Fruit fly (Drosophila melanogaster) whole organism, wandering third instar larva: Measurements from ENCODE around the gene Sh.

Source experiments
- Abd-B ChIP-seq: fragments of >200 bp; optimal IDR thresholded peaks from 2 replicates; lab custom pipeline; 2017; ENCODE audit warnings: missing biosample characterization, missing genetic modification characterization
- CG32264 ChIP-seq: fragments of 200-800 bp; sonication (Bioruptor generic); optimal IDR thresholded peaks from 2 replicates; lab custom pipeline; 2016; ENCODE audit warnings: missing biosample characterization, missing genetic modification characterization
- CrebA ChIP-seq: fragments of 200-800 bp; sonication (Bioruptor generic); optimal IDR thresholded peaks from 2 replicates; lab custom pipeline; 2016; ENCODE audit warnings: missing biosample characterization, mild to moderate bottlenecking, missing genetic modification characterization, borderline replicate concordance
- Dfd ChIP-seq: fragments of >200 bp; optimal IDR thresholded peaks from 2 replicates; lab custom pipeline; 2017; ENCODE audit warnings: missing biosample characterization, missing genetic modification characterization
- GATAd ChIP-seq: sonication (Bioruptor generic); optimal IDR thresholded peaks from 2 replicates; lab custom pipeline; 2016; ENCODE audit warnings: missing biosample characterization, missing genetic modification characterization
- HLH106 ChIP-seq: fragments of 200-800 bp; optimal IDR thresholded peaks from 3 replicates; lab custom pipeline; 2019; ENCODE audit warnings: missing biosample characterization, mild to moderate bottlenecking, missing genetic modification characterization, moderate library complexity
- Hr78 ChIP-seq: fragments of >200 bp; optimal IDR thresholded peaks from 2 replicates; lab custom pipeline; 2017; ENCODE audit warnings: missing biosample characterization, missing genetic modification characterization
- Hr83 ChIP-seq: fragments of 200-300 bp; sonication (Bioruptor generic); optimal IDR thresholded peaks from 2 replicates; lab custom pipeline; 2016; ENCODE audit warnings: missing biosample characterization, mild to moderate bottlenecking, missing genetic modification characterization, moderate library complexity; ENCODE audit not compliant: poor library complexity, severe bottlenecking
- Myc ChIP-seq: fragments of >200 bp; optimal IDR thresholded peaks from 2 replicates; lab custom pipeline; 2017
- N ChIP-seq: fragments of >200 bp; optimal IDR thresholded peaks from 2 replicates; lab custom pipeline; 2018; ENCODE audit warnings: missing biosample characterization, missing external identifiers, missing genetic modification characterization
- OdsH ChIP-seq: fragments of 200-800 bp; sonication (Bioruptor generic); optimal IDR thresholded peaks from 2 replicates; lab custom pipeline; 2016; ENCODE audit warnings: missing biosample characterization, mild to moderate bottlenecking, missing genetic modification characterization
- Rel ChIP-seq, 2 experiments: fragments of 200-800 bp; sonication (Bioruptor generic) in 1 of 2; optimal IDR thresholded peaks; 2 replicates in 1 of 2; 3 replicates in 1 of 2; lab custom pipeline; 2016 to 2019; ENCODE audit warnings: mild to moderate bottlenecking in 2 of 2, missing biosample characterization in 2 of 2, missing genetic modification characterization in 2 of 2, moderate library complexity in 1 of 2
- Sp1 ChIP-seq: fragments of 200-800 bp; sonication (Bioruptor generic); optimal IDR thresholded peaks from 3 replicates; lab custom pipeline; 2019; ENCODE audit warnings: missing biosample characterization, mild to moderate bottlenecking, missing genetic modification characterization, moderate library complexity
- br ChIP-seq: fragments of 200-800 bp; sonication (Bioruptor generic); optimal IDR thresholded peaks from 2 replicates; lab custom pipeline; 2016; ENCODE audit warnings: missing biosample characterization, missing genetic modification characterization
- dl ChIP-seq, 2 experiments: fragments of 175-275, 200-275 bp in 1 of 2; fragments of 200-275 bp in 1 of 2; sonication (Bioruptor generic); optimal IDR thresholded peaks; lab custom pipeline; 2018; ENCODE audit warnings: mild to moderate bottlenecking in 2 of 2, missing biosample characterization in 2 of 2, missing genetic modification characterization in 2 of 2, moderate library complexity in 2 of 2; ENCODE audit not compliant: partially characterized antibody in 2 of 2, insufficient read depth in 1 of 2
- dsf ChIP-seq: sonication (Bioruptor generic); optimal IDR thresholded peaks from 2 replicates; lab custom pipeline; 2016; ENCODE audit warnings: missing biosample characterization, missing genetic modification characterization, borderline replicate concordance
- ey ChIP-seq: fragments of 200-800 bp; sonication (Bioruptor generic); optimal IDR thresholded peaks from 2 replicates; lab custom pipeline; 2016; ENCODE audit warnings: missing biosample characterization, missing genetic modification characterization
- foxo ChIP-seq, 2 experiments: fragments of 200-800 bp; sonication (Bioruptor generic); optimal IDR thresholded peaks; 2 replicates in 1 of 2; 3 replicates in 1 of 2; lab custom pipeline; 2016 to 2017; ENCODE audit warnings: missing biosample characterization in 2 of 2, missing genetic modification characterization in 2 of 2
- fru ChIP-seq: fragments of 200-800 bp; sonication (Bioruptor generic); optimal IDR thresholded peaks from 3 replicates; lab custom pipeline; 2016; ENCODE audit warnings: missing biosample characterization, mild to moderate bottlenecking, missing genetic modification characterization
- jim ChIP-seq: fragments of 175-275, 200-325 bp; sonication (Bioruptor generic); optimal IDR thresholded peaks from 2 replicates; lab custom pipeline; 2016; ENCODE audit warnings: missing biosample characterization, mild to moderate bottlenecking, missing genetic modification characterization
- pan ChIP-seq: fragments of >200 bp; optimal IDR thresholded peaks from 2 replicates; lab custom pipeline; 2017
- psq ChIP-seq: fragments of 200-800 bp; sonication (Bioruptor generic); optimal IDR thresholded peaks from 3 replicates; lab custom pipeline; 2017; ENCODE audit warnings: missing biosample characterization, mild to moderate bottlenecking, missing genetic modification characterization, moderate library complexity
- rgr ChIP-seq: fragments of 200-800 bp; sonication (Bioruptor generic); optimal IDR thresholded peaks from 3 replicates; lab custom pipeline; 2016; ENCODE audit warnings: missing biosample characterization, mild to moderate bottlenecking, missing genetic modification characterization
- sage ChIP-seq: fragments of 200-800 bp; sonication (Bioruptor generic); optimal IDR thresholded peaks from 2 replicates; lab custom pipeline; 2016; ENCODE audit warnings: missing biosample characterization, mild to moderate bottlenecking, missing genetic modification characterization
- sv ChIP-seq: fragments of 200-800 bp; sonication (Bioruptor generic); optimal IDR thresholded peaks from 3 replicates; lab custom pipeline; 2016; ENCODE audit warnings: missing biosample characterization, missing genetic modification characterization
- tai ChIP-seq: sonication (Bioruptor generic); optimal IDR thresholded peaks from 2 replicates; lab custom pipeline; 2016; ENCODE audit warnings: missing biosample characterization, missing genetic modification characterization

Gene Sh

DNA sequence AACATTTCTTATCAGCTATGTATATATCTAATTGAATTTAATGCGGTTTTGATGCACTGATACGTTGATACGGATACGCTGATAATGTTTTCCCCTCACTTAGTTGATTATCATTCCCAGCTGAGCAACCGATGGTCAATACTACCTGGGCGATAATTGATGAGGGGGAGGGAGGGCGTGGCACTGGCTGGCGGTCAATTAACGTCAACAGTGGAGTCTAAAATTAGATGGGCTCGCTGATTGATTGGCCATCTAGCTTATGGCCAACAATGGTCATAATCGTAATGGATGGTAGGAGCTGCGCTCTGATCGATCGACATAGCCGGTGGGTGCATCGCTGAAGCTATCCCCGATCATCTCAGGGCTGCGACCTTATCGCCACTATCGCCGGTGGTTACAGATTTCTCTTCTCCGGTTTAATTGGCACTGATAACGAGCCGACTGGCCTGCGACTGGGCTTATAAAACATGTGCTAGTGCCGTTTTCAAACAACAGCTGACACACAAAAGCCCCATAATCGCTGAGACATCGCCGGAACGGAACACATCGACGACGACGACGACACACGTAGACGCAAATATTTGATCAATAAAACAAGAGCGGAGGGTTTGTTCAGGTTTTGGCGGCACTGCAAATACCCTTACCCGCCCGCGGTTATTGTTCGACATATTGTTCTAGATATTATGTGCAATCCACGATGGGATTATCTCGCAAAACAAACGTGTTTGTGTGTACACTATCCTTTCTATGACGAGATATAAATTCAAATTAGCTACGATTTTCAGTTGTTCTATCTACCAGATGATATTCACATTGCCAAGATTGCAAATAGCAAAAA lies 20.7 kb upstream of the Sh start:
- TF ChIP-seq Hr83 (GFP tag; lab: Kevin White, UChicago) (peak; percentile 38), rgr (GFP tag; lab: Kevin White, UChicago) (peak; percentile 13), Myc (lab: Kevin White, UChicago) (no peak)

DNA sequence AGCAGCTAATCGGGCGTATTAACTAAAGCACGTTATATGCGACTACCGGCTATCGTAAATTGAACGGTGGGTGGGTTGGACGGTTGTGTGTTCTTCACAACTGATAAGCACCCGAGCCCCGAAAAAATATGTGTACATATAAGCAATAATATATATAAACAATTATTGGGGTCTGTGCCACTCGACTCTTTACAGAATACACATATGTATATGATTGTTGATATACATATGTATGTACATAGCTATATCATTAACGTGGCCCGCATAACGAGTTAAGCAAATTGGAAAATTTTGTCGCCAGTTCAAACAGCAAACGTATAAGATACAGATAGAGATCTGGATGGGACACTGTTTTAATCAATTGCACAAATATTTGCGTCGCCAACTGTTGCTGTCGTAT lies 19.6 kb upstream of the Sh start:
- TF ChIP-seq Rel (GFP tag; optimal IDR thresholded peaks at IDR 0.05; lab: Kevin White, UChicago), result no peak
- TF ChIP-seq Rel (tag; optimal IDR thresholded peaks at IDR 0.05; lab: Kevin White, UChicago), result peak; percentile 92
- TF ChIP-seq Dfd (GFP tag; lab: Kevin White, UChicago), result no peak

DNA sequence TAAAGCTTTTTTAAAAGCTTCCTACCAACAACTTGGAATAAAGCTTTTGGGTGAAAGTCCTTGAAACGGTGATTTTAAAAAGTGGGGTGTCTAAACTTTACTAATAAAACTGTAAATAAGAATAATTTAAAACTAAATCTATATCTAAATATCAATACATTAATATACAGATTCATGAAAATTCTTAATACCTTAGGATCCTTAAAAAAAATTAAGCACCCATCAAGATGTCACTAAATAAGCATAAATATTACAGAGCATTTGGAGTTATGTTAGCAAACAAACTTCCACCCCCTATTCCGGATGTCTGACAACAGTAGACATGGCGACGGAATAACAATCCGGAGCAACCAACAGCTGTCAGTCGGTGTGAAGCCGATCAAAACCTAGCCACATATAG lies 1.1 kb upstream of the Sh start, which contains the start of gene Dhc16F:
Dhc16F (plus strand) TSS at position 301 of the 400 bp plus-strand sequence.
- TF ChIP-seq OdsH (GFP tag; lab: Kevin White, UChicago), result no peak
- TF ChIP-seq foxo (GFP tag; optimal IDR thresholded peaks at IDR 0.05; lab: Kevin White, UChicago), result no peak
- no peak for TF ChIP-seq dsf (GFP tag; lab: Kevin White, UChicago)
- no peak for TF ChIP-seq CG32264
- TF ChIP-seq, all 38 proteins: peak for 0

DNA sequence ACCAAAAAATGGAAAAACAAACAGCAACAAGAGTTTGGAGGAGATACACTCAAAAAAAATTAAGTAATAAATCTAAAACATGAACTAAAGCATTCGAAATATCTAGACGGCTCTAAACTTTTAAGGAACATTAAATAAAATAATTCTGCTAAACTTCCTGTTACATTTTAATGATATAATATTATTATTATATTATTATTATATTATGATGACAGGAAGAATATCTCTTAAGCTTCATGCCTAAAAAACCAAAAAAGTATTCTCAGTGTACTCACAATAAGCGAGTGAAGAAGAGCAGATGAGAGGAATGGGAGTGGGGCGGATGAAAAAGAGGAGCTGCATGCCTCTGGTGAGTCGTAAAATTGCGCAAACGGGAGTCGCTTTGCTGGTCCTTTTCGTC lies 4.9 kb downstream of the Sh start:
- TF ChIP-seq Dfd (GFP tag; lab: Kevin White, UChicago) (no peak), Hr83 (GFP tag; lab: Kevin White, UChicago) (no peak), tai (GFP tag; lab: Kevin White, UChicago) (no peak), GATAd (GFP tag; lab: Kevin White, UChicago) (no peak), Sp1 (no peak), OdsH (GFP tag; lab: Kevin White, UChicago) (no peak), rgr (GFP tag; lab: Kevin White, UChicago) (no peak), N (GFP tag; lab: Kevin White, UChicago) (no peak), dl (GFP tag; optimal IDR thresholded peaks at IDR 0.05; lab: Kevin White, UChicago; ENCODE audit: insufficient read depth in 1 of 2, partially characterized antibody in 2 of 2) (no peak), fru (GFP tag; lab: Kevin White, UChicago) (no peak), br (GFP tag; lab: Kevin White, UChicago) (no peak), sage (GFP tag; lab: Kevin White, UChicago) (no peak), HLH106 (tag; lab: Kevin White, UChicago) (no peak)
- TF ChIP-seq, all 38 proteins: peak for 0

DNA sequence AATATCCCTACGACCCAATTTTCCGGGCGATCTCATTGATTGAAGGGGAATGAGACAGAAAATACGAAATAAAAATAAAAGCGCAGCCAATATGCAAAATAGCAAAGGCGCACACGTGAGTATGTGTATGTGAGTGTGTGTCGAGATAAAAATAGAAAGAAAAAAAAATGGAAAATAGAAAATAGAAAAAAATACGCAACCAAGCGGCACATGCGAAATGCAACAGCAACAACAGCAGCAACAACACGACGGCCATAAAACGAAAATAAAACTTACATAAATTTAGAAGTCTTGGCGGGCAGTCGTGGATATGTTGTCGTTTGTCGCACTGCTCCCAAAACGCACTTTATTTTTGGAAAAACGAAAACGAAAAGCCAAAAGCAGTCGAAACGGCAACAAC lies 5.8 kb downstream of the Sh start:
- no peak for TF ChIP-seq HLH106 (tag; lab: Kevin White, UChicago)
- TF ChIP-seq fru (GFP tag; lab: Kevin White, UChicago), result no peak
- no peak for TF ChIP-seq OdsH (GFP tag; lab: Kevin White, UChicago)
- no peak for TF ChIP-seq foxo (GFP tag; optimal IDR thresholded peaks at IDR 0.05; lab: Kevin White, UChicago)
- no peak for TF ChIP-seq CrebA (GFP tag; lab: Kevin White, UChicago)
- no peak for TF ChIP-seq N (GFP tag; lab: Kevin White, UChicago)
- no peak for TF ChIP-seq Hr83 (GFP tag; lab: Kevin White, UChicago)
- TF ChIP-seq dsf (GFP tag; lab: Kevin White, UChicago), result no peak
- TF ChIP-seq Hr78 (GFP tag; lab: Kevin White, UChicago), result no peak
- TF ChIP-seq ey (GFP tag; lab: Kevin White, UChicago), result no peak
- TF ChIP-seq Rel (GFP tag; optimal IDR thresholded peaks at IDR 0.05; lab: Kevin White, UChicago), result no peak
- TF ChIP-seq Rel (tag; optimal IDR thresholded peaks at IDR 0.05; lab: Kevin White, UChicago), result no peak
- no peak for TF ChIP-seq psq
- no peak for TF ChIP-seq pan
- no peak for TF ChIP-seq GATAd (GFP tag; lab: Kevin White, UChicago)
- no peak for TF ChIP-seq sage (GFP tag; lab: Kevin White, UChicago)
- no peak for TF ChIP-seq jim (GFP tag; lab: Kevin White, UChicago)
- TF ChIP-seq sv, result no peak
- no peak for TF ChIP-seq Abd-B

DNA sequence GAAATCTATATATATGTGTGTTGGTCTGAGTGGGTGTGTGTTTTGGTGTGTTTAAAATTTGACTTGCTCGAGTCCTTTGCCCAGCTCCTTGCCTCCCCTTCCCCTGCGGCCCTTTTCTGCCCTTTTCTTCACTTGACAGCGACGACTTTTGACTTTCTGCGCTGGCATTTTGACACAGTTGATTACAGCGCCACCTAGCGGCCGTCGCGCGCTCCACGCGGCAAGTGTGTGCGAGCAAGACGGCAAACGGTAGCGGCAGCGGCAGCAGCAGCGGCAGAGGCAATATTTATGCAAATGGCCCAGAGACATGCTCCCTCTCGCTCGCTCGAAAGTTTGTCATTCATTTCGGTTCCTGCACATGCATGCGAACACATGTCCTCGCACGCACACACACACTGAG lies 10.9 kb downstream of the Sh start:
- TF ChIP-seq sv (no peak), CG32264 (no peak), jim (GFP tag; lab: Kevin White, UChicago) (no peak)
- TF ChIP-seq, all 38 proteins: peak for 0
